Fruit fly (Drosophila melanogaster): Measurements from ENCODE around the gene Mtr4.

DNA sequence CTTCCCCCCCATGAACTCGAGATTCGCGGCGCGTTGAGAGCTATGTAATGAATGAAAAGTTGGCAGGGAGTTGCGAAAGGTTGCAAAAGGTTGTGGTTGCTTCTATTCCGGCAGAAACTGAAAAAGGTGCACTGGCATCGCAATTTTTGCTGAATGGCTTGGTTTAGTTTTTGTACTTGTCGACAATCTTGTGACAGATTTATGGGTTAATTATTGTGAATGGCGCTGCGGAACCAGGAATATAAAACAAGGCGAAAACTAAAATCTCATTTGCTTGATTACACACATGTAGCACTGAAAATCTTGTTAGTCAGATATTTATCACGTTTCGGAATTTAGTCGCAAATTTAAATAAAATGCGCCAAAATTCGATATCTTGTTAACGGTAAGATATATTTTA is 31.7 kb downstream of the Mtr4 start, which contains the start of gene t-Grip91:
- TF ChIP-seq CG8301 (tag; optimal IDR thresholded peaks at IDR 0.05) (no peak), D1 (tag; optimal IDR thresholded peaks at IDR 0.05) (no peak), Pif1B (GFP tag; optimal IDR thresholded peaks at IDR 0.05) (no peak), EcR (GFP tag; optimal IDR thresholded peaks at IDR 0.05) (no peak), Snoo (tag; optimal IDR thresholded peaks at IDR 0.05) (no peak), CG15710 (tag; optimal IDR thresholded peaks at IDR 0.05) (no peak)
